Worm (Caenorhabditis elegans) whole organism, L3 larva: ENCODE data around the gene svh-5.

Experiments used
- ceh-82 ChIP-seq: fragments of 150-350 bp; optimal IDR thresholded peaks from 2 replicates; lab custom pipeline; 2014; ENCODE audit warnings: missing biosample characterization, missing genetic modification characterization
- daf-12 ChIP-seq: fragments of 150-350 bp; optimal IDR thresholded peaks from 2 replicates; lab custom pipeline; 2014; ENCODE audit warnings: missing biosample characterization, missing genetic modification reagents, missing genetic modification characterization
- elt-1 ChIP-seq: fragments of 150-350 bp; optimal IDR thresholded peaks from 2 replicates; lab custom pipeline; 2014; ENCODE audit warnings: missing biosample characterization, missing genetic modification characterization
- elt-2 ChIP-seq: sonication (generic microtip); optimal IDR thresholded peaks from 2 replicates; lab custom pipeline; 2016; ENCODE audit warnings: missing genetic modification reagents, mild to moderate bottlenecking, missing genetic modification characterization, missing compliant biosample characterization
- elt-3 ChIP-seq, 3 experiments: fragments of 150-350 bp in 1 of 3; sonication (generic microtip) in 2 of 3; optimal IDR thresholded peaks; 2 replicates in 2 of 3; 4 replicates in 1 of 3; lab custom pipeline; 2014 to 2017; ENCODE audit warnings: missing biosample characterization in 3 of 3, missing genetic modification characterization in 3 of 3
- nfya-1 ChIP-seq: sonication (generic microtip); optimal IDR thresholded peaks from 2 replicates; lab custom pipeline; 2017; ENCODE audit warnings: missing genetic modification characterization, mild to moderate bottlenecking, missing compliant biosample characterization, antibody characterized with exemption, moderate library complexity; ENCODE audit not compliant: insufficient read depth
- nhr-76 ChIP-seq: fragments of 150-350 bp; sonication (generic microtip); optimal IDR thresholded peaks from 5 replicates; lab custom pipeline; 2014; ENCODE audit warnings: missing biosample characterization, missing genetic modification characterization
- nhr-77 ChIP-seq: fragments of 150-350 bp; optimal IDR thresholded peaks from 2 replicates; lab custom pipeline; 2014; ENCODE audit warnings: missing biosample characterization, missing genetic modification characterization
- pha-4 ChIP-seq: fragments of 150-350 bp; optimal IDR thresholded peaks from 2 replicates; lab custom pipeline; 2014; ENCODE audit warnings: missing biosample characterization, missing genetic modification reagents, missing genetic modification characterization
- pqm-1 ChIP-seq: fragments of 150-350 bp; optimal IDR thresholded peaks from 2 replicates; lab custom pipeline; 2017; ENCODE audit warnings: missing biosample characterization, missing genetic modification characterization, inconsistent platforms
- snpc-4 ChIP-seq: fragments of 150-350 bp; optimal IDR thresholded peaks from 2 replicates; lab custom pipeline; 2014; ENCODE audit warnings: missing biosample characterization, missing genetic modification characterization
- tbx-2 ChIP-seq: sonication (generic microtip); optimal IDR thresholded peaks from 2 replicates; lab custom pipeline; 2016; ENCODE audit warnings: mild to moderate bottlenecking, missing genetic modification characterization, missing compliant biosample characterization
- unc-39 ChIP-seq: sonication (generic microtip); optimal IDR thresholded peaks from 4 replicates; lab custom pipeline; 2017; ENCODE audit warnings: missing biosample characterization, missing genetic modification characterization
- unc-62 ChIP-seq: fragments of 150-350 bp; sonication (generic microtip); optimal IDR thresholded peaks from 4 replicates; lab custom pipeline; 2014; ENCODE audit warnings: missing biosample characterization, missing genetic modification reagents, missing genetic modification characterization

DNA sequence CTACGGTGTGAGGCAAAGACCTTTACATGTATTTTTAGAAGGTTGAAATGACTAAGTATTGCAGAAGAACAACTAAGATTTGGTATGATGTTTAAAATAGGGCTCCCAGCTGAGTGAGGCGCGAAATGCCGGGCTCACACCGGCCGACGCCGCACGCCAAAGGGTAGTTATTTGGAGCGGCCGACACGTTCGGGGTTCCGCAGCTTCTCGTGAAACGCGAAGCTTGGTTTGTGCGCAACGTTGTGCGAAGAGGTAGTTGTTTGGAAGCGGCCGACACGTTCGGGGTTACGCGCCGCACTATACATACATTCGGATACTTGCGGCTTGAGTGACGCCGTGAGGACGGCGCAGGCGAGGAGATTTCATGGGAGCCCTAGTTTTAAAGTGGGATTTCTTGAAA is 10.6 kb upstream of the svh-5 start:
- TF ChIP-seq nhr-77 (no peak), pha-4 (tag; lab: Kevin White, UChicago) (no peak), nhr-76 (tag; lab: Kevin White, UChicago) (no peak), pqm-1 (tag; lab: Kevin White, UChicago) (no peak), elt-2 (tag; lab: Kevin White, UChicago) (no peak), unc-39 (tag; lab: Kevin White, UChicago) (no peak), elt-1 (no peak), nfya-1 (tag; lab: Kevin White, UChicago) (no peak), ceh-82 (tag; lab: Kevin White, UChicago) (no peak), unc-62 (GFP tag; lab: Kevin White, UChicago) (no peak), tbx-2 (tag; lab: Kevin White, UChicago) (no peak), elt-3 (tag; optimal IDR thresholded peaks at IDR 0.05; lab: Kevin White, UChicago) (no peak), daf-12 (tag; lab: Kevin White, UChicago) (no peak), snpc-4 (tag; lab: Kevin White, UChicago) (peak; percentile 28)
